Worm (Caenorhabditis elegans): ENCODE measurements around the gene ins-6.

ins-6 gene

DNA sequence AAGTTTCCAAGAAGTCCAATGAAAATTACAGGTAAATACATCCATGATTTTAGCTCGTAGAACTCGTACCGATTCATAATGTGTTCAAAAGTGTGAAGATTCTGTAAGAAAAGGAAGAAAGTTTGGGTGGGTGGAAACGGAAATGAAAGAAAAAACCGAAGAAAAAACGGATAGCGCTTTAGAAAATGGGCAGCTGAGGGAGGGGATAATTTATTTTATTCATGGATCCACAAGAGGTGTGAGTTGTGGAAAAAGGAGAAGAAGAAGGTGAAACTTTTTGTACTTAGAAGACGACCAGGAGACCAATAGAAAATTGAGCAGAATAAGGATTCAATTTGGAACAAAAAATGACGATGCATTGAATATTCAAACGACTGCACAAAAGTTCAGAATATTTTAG is 30.9 kb downstream of the ins-6 start, which contains the start of gene frpr-16:
Gene frpr-16 (minus strand): TSS at position 101 of the 400 bp plus-strand sequence.
- TF ChIP-seq dao-5 (tag; optimal IDR thresholded peaks at IDR 0.05) (no peak), W03F9.2 (tag; optimal IDR thresholded peaks at IDR 0.05) (no peak), him-1 (tag; optimal IDR thresholded peaks at IDR 0.05) (no peak)

DNA sequence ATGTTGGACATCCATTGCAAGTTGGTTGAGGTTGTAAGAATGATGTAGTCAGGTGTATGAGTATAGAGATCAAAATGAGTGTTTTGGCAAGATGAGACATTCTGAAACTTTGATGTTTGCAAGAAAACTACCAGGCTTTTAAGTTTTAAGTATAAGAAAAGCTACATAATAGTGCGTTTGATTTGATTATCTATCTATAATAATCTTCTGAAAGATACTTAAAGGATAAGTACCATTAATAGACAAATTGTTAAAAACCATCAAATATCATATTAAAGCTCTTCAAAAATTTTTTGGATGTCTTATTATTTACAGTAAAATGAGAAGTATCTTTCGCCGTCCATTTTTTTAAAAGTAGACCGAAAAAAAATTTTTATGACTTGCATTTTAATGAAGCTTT is 42.9 kb downstream of the ins-6 start, which contains the start of gene R12C12.10:
Gene R12C12.10 (minus strand): TSS at position 101 of the 400 bp plus-strand sequence.
- TF ChIP-seq dao-5 (tag; optimal IDR thresholded peaks at IDR 0.05) (no peak), W03F9.2 (tag; optimal IDR thresholded peaks at IDR 0.05) (no peak), him-1 (tag; optimal IDR thresholded peaks at IDR 0.05) (no peak)

DNA sequence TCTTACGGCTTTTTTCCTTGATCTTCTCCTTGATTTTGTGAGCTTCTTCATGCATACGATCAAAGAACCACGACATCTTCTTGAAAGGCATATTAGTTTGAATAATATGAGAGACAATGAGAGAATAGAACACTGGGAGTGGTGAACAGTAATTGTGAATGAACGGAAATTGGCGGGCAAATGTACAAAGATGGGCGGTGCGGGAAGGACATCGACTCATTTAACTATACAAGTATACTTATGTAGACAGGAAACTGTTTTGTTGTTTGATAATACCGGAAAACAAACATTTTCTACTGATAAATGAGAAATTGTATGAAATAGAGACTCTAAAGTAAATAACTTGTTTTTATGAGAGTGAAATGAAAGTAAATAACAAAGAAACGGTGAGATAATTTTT is 44.8 kb downstream of the ins-6 start, which contains the start of gene R12C12.5:
Gene R12C12.5 (minus strand): TSS at position 101 of the 400 bp plus-strand sequence.
- no peak for TF ChIP-seq dao-5 (tag; optimal IDR thresholded peaks at IDR 0.05)
- no peak for TF ChIP-seq W03F9.2 (tag; optimal IDR thresholded peaks at IDR 0.05)
- no peak for TF ChIP-seq him-1 (tag; optimal IDR thresholded peaks at IDR 0.05)

DNA sequence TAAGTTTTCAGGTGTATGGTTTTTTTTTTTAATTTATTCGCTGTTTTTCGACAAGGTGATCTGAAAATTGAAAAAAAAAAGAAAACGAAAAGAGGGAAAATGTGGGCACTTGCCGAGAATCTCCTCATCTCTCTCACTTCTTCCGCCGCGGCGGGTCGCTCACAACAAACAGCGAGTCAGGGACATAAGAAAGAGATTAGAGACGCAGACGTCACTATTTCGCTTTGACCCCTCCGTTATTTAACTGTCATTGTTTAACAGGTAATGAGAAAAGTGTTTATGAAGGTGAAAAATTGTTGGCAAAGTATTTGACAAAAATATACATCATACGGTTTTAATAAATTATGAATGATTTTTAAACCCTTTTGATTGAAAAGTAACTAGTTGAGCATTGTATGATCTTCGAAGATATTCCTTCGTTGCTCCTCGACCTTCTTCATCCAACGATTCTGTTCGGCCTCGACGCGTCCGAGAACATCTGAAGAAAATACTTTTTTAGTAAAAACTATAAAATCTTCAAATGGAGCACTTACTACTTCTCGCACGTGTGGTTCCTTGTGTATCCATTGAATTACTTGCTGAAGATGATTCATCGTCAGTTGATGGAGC is 45.9 kb downstream of the ins-6 start:
- TF ChIP-seq dao-5 (tag; optimal IDR thresholded peaks at IDR 0.05) (no peak), him-1 (tag; optimal IDR thresholded peaks at IDR 0.05) (no peak), W03F9.2 (tag; optimal IDR thresholded peaks at IDR 0.05) (no peak)

DNA sequence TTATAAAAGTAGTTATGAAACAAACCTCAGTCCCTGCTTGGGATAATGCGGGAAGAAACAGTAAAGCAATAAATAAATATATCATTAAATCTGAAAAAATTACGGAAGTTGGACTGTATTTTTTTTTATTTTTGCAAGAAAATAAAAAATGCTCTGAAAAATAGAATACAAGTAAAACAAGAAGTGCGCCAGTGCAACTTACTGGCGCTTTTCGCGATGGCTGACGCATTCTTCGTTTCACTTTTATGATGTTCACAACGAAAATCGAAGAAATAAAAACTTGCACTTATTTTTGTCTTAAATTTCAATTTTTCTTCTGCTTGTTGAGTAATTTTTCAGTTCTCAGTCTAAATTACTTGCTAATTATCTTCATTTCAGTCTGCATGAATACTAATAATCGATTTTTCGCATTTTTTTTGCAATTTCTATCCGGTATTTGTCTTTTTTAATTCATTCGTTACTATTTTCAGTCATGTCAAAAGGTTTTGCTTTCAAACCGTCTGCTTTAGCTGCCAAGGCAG is 47.5 kb downstream of the ins-6 start, which contains the start of the genes R12C12.6 and ran-5:
Gene R12C12.6 (minus strand): TSS at position 229 of the 521 bp plus-strand sequence.
Gene ran-5 (plus strand): TSS at position 471 of the 521 bp plus-strand sequence.
- peak; percentile 88 for TF ChIP-seq W03F9.2 (tag; optimal IDR thresholded peaks at IDR 0.05)
- TF ChIP-seq dao-5 (tag; optimal IDR thresholded peaks at IDR 0.05) = no peak
- peak; percentile 36 for TF ChIP-seq him-1 (tag; optimal IDR thresholded peaks at IDR 0.05)

DNA sequence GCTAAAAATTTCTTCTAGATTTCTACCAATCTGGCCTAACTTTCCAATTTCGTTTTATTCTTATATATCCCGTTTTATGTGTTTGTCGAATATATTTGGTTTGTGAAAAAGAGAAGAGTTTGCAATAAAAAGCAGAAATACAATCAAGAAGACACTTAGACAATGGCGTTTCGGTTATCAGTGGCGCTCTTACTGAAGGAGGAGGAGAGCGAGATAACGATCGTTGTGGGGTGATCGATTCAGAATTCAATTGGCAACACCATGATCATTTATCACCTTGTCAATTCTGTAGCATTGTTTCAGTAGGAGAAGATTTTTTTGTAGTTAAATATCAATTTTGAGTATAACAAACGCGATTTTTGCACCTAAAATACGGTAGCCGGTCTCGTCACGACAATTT is 49.3 kb downstream of the ins-6 start:
- TF ChIP-seq W03F9.2 (tag; optimal IDR thresholded peaks at IDR 0.05) (no peak), dao-5 (tag; optimal IDR thresholded peaks at IDR 0.05) (no peak), him-1 (tag; optimal IDR thresholded peaks at IDR 0.05) (no peak)

DNA sequence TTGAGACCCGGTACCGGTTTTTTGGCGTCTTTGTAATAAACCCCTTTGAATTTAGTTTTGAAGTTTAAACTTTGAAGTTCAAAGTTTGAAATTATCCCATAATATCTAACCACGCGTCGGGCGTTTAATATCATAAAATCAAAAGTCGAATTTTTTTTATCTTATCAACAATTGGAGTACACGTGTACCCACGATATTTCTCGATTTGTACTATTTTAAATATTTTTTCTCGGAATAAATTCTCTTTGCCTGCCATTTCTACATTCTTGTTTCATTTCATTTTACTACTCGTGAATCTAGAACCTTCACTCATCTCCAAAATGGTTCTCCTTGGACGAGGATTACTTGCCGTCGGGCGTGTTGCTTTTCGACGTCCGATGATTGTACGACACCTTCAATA is 49.9 kb downstream of the ins-6 start, which contains the start of gene gldc-1:
Gene gldc-1 (plus strand): TSS at position 301 of the 400 bp plus-strand sequence.
- no peak for TF ChIP-seq dao-5 (tag; optimal IDR thresholded peaks at IDR 0.05)
- TF ChIP-seq him-1 (tag; optimal IDR thresholded peaks at IDR 0.05) = no peak
- TF ChIP-seq W03F9.2 (tag; optimal IDR thresholded peaks at IDR 0.05) = no peak

All from whole organism, L4/young adult.